Worm (Caenorhabditis elegans) whole organism, L1 larva: Measurements from ENCODE around the gene F08G2.4.

ENCODE experiments used
- aly-2 ChIP-seq: fragments of 150-350 bp; optimal IDR thresholded peaks from 2 replicates; lab custom pipeline; 2014; ENCODE audit warnings: missing biosample characterization, missing genetic modification characterization
- ama-1 ChIP-seq: fragments of 150-350 bp; optimal IDR thresholded peaks from 2 replicates; lab custom pipeline; 2014
- fos-1 ChIP-seq: fragments of 150-350 bp; optimal IDR thresholded peaks from 2 replicates; lab custom pipeline; 2014; ENCODE audit warnings: missing biosample characterization, missing genetic modification characterization
- lin-39 ChIP-seq: fragments of 150-350 bp; optimal IDR thresholded peaks from 2 replicates; lab custom pipeline; 2014; ENCODE audit warnings: missing biosample characterization, missing genetic modification reagents, missing genetic modification characterization
- lsy-2 ChIP-seq, 2 experiments: fragments of 150-350 bp; optimal IDR thresholded peaks; 2 replicates each; lab custom pipeline; 2014; ENCODE audit warnings: missing biosample characterization in 2 of 2, missing genetic modification characterization in 2 of 2
- nhr-90 ChIP-seq: sonication (generic microtip); optimal IDR thresholded peaks from 2 replicates; lab custom pipeline; 2016; ENCODE audit warnings: mild to moderate bottlenecking, missing genetic modification characterization, missing compliant biosample characterization; ENCODE audit not compliant: poor library complexity
- skn-1 ChIP-seq: fragments of 150-350 bp; optimal IDR thresholded peaks from 2 replicates; lab custom pipeline; 2014; ENCODE audit warnings: missing biosample characterization, missing genetic modification characterization
- sup-37 ChIP-seq: fragments of 200-800 bp; sonication (Bioruptor generic); optimal IDR thresholded peaks from 2 replicates; lab custom pipeline; 2018; ENCODE audit warnings: mild to moderate bottlenecking, missing genetic modification characterization, missing compliant biosample characterization

DNA sequence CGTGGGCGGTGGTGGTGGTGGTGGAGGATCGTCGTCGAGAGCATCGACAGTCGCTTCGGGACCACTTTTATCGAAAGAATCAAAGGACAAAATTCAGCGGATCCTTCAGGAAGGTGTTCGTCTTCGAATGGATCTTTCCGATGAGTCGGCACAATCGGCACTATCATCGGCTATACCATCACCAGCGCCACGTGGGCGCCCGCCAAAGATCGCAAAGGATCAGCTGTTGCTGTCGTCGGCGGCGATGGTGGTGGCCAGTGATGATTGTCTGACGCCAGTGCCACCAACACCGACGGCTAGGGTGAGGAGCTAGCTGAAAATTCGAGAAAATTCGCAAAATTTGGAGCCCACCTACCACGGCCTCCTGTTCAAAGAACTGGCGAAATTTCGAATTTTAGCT is 47.6 kb downstream of the F08G2.4 start:
- TF ChIP-seq lin-39 (tag; lab: Kevin White, UChicago), result no peak
- no peak for TF ChIP-seq sup-37 (GFP tag; lab: Kevin White, UChicago)
- TF ChIP-seq ama-1 (lab: Kevin White, UChicago), result no peak
- TF ChIP-seq aly-2 (tag; lab: Kevin White, UChicago), result no peak
- TF ChIP-seq skn-1 (tag; lab: Kevin White, UChicago), result no peak
- no peak for TF ChIP-seq nhr-90 (tag; lab: Kevin White, UChicago)
- TF ChIP-seq lsy-2 (tag; optimal IDR thresholded peaks at IDR 0.05; lab: Kevin White, UChicago), result no peak
- no peak for TF ChIP-seq fos-1 (tag; lab: Kevin White, UChicago)
